Worm (Caenorhabditis elegans) whole organism, L3 larva: ENCODE data around the gene F32D8.15.

ENCODE experiments used
- R02D3.7 ChIP-seq: fragments of 150-350 bp; optimal IDR thresholded peaks from 2 replicates; lab custom pipeline; 2014; ENCODE audit warnings: missing biosample characterization, missing genetic modification characterization
- aly-2 ChIP-seq: fragments of 150-350 bp; optimal IDR thresholded peaks from 2 replicates; lab custom pipeline; 2014; ENCODE audit warnings: missing biosample characterization, missing genetic modification characterization
- fos-1 ChIP-seq: fragments of 150-350 bp; optimal IDR thresholded peaks from 2 replicates; lab custom pipeline; 2014; ENCODE audit warnings: missing biosample characterization, missing genetic modification characterization
- pha-4 ChIP-seq: fragments of 150-350 bp; optimal IDR thresholded peaks from 2 replicates; lab custom pipeline; 2014; ENCODE audit warnings: missing biosample characterization, missing genetic modification reagents, missing genetic modification characterization
- skn-1 ChIP-seq: fragments of 150-350 bp; optimal IDR thresholded peaks from 2 replicates; lab custom pipeline; 2014; ENCODE audit warnings: missing biosample characterization, missing genetic modification characterization
- tbx-2 ChIP-seq: sonication (generic microtip); optimal IDR thresholded peaks from 2 replicates; lab custom pipeline; 2016; ENCODE audit warnings: mild to moderate bottlenecking, missing genetic modification characterization, missing compliant biosample characterization

DNA sequence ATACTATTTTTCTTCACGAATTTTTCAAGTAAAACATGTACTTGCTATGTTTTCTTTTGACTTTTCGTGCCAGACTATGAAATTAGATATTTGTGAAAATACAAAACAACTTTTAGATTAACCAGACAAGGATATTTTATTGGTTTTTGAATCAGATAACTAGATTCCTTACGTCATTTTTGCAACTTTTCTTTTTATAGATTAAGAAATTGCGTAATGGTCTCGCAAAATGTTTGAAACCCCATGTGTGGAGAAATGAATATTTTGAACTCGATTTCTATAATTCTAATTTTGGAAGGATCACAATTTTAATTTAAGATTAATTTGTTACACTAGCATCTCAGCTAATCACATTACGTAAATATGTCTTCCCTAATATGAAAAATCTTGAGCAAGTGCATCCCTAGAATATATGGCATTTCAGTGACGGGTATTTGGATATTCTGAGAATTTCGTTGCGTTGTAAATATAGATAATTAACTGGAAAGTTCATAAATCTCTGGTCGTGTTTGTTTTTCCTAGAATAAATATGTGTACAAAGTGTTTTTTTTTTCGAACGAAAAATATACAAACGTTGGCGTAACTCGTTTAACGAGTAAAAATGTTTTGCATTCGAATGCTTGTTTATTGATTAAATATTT lies 41.3 kb upstream of the F32D8.15 start:
- TF ChIP-seq aly-2 (tag; lab: Kevin White, UChicago) (no peak), fos-1 (tag; lab: Kevin White, UChicago) (no peak), R02D3.7 (tag; lab: Kevin White, UChicago) (no peak), pha-4 (tag; lab: Kevin White, UChicago) (no peak), tbx-2 (tag; lab: Kevin White, UChicago) (no peak), skn-1 (no peak)
